Worm (Caenorhabditis elegans): ENCODE data around the gene C28C12.1.

- TF ChIP-seq flt-1 (GFP tag; IDR thresholded peaks at IDR 0.05) = no peak
- no peak for TF ChIP-seq ref-1 (GFP tag; conservative IDR thresholded peaks at IDR 0.05)
- TF ChIP-seq klf-2 (GFP tag; conservative IDR thresholded peaks at IDR 0.05) = no peak
- TF ChIP-seq ztf-23 (GFP tag; IDR thresholded peaks at IDR 0.05) = no peak
- TF ChIP-seq ztf-29 (GFP tag; IDR thresholded peaks at IDR 0.05) = no peak
- no peak for TF ChIP-seq tab-1 (GFP tag; IDR thresholded peaks at IDR 0.05)
- TF ChIP-seq T22C8.4 (GFP tag; IDR thresholded peaks at IDR 0.05) = no peak
- no peak for TF ChIP-seq cog-1 (tag; optimal IDR thresholded peaks at IDR 0.05)
- no peak for TF ChIP-seq med-1 (GFP tag; optimal IDR thresholded peaks at IDR 0.05; ENCODE audit: insufficient read depth)
Measured at ce11 chrIV:8523981-8524380, 22.5 kb downstream of the C28C12.1 start.

Data from whole organism, midembryonic.